Worm (Caenorhabditis elegans) whole organism, mixed stage, embryonic: Measurements from ENCODE around the gene sul-1.

ENCODE experiments used
- M03D4.4 ChIP-seq: sonication (generic microtip); optimal IDR thresholded peaks from 2 replicates; lab custom pipeline; 2017; ENCODE audit warnings: mild to moderate bottlenecking, missing genetic modification characterization, missing compliant biosample characterization
- bed-3 ChIP-seq: fragments of 200-800 bp; sonication (Bioruptor generic); optimal IDR thresholded peaks from 3 replicates; lab custom pipeline; 2018; ENCODE audit warnings: mild to moderate bottlenecking, missing genetic modification characterization, moderate library complexity, missing compliant biosample characterization
- blmp-1 ChIP-seq: fragments of 150-350 bp; optimal IDR thresholded peaks from 2 replicates; lab custom pipeline; 2014; ENCODE audit warnings: missing biosample characterization, missing genetic modification characterization
- ceh-39 ChIP-seq: fragments of 150-350 bp; optimal IDR thresholded peaks from 2 replicates; lab custom pipeline; 2014; ENCODE audit warnings: missing biosample characterization, missing genetic modification characterization
- ceh-43 ChIP-seq: fragments of 200-800 bp; sonication (Bioruptor generic); optimal IDR thresholded peaks from 2 replicates; lab custom pipeline; 2018; ENCODE audit warnings: mild to moderate bottlenecking, missing genetic modification characterization, moderate library complexity, missing compliant biosample characterization
- ces-1 ChIP-seq: fragments of 150-350 bp; optimal IDR thresholded peaks from 2 replicates; lab custom pipeline; 2014; ENCODE audit warnings: missing biosample characterization, missing genetic modification reagents, missing genetic modification characterization
- cnd-1 ChIP-seq: fragments of 200-800 bp; sonication (Bioruptor generic); optimal IDR thresholded peaks from 2 replicates; lab custom pipeline; 2018; ENCODE audit warnings: mild to moderate bottlenecking, missing genetic modification characterization, missing compliant biosample characterization
- drap-1 ChIP-seq: fragments of 200-800 bp; sonication (Bioruptor generic); optimal IDR thresholded peaks from 3 replicates; lab custom pipeline; 2018; ENCODE audit warnings: mild to moderate bottlenecking, missing genetic modification characterization, missing compliant biosample characterization
- elt-1 ChIP-seq: sonication (generic microtip); optimal IDR thresholded peaks from 2 replicates; lab custom pipeline; 2017; ENCODE audit warnings: missing genetic modification characterization, mild to moderate bottlenecking, missing compliant biosample characterization, antibody characterized with exemption, moderate library complexity, borderline replicate concordance; ENCODE audit not compliant: insufficient read depth
- elt-3 ChIP-seq: fragments of 150-350 bp; optimal IDR thresholded peaks from 2 replicates; lab custom pipeline; 2014; ENCODE audit warnings: missing biosample characterization, missing genetic modification characterization
- flh-1 ChIP-seq: fragments of 200-800 bp; sonication (Bioruptor generic); optimal IDR thresholded peaks from 2 replicates; lab custom pipeline; 2018; ENCODE audit warnings: mild to moderate bottlenecking, missing genetic modification characterization, moderate library complexity, missing compliant biosample characterization
- lin-13 ChIP-seq: fragments of 150-350 bp; optimal IDR thresholded peaks from 2 replicates; lab custom pipeline; 2014; ENCODE audit warnings: missing biosample characterization, missing genetic modification characterization
- lin-32 ChIP-seq: fragments of 200-800 bp; sonication (Bioruptor generic); optimal IDR thresholded peaks from 2 replicates; lab custom pipeline; 2018; ENCODE audit warnings: mild to moderate bottlenecking, missing genetic modification characterization, missing compliant biosample characterization
- lsy-2 ChIP-seq: fragments of 150-350 bp; optimal IDR thresholded peaks from 2 replicates; lab custom pipeline; 2014; ENCODE audit warnings: missing biosample characterization, missing genetic modification characterization
- mab-5 ChIP-seq: fragments of 150-350 bp; optimal IDR thresholded peaks from 2 replicates; lab custom pipeline; 2014; ENCODE audit warnings: missing biosample characterization, missing genetic modification characterization
- mep-1 ChIP-seq: fragments of 150-350 bp; optimal IDR thresholded peaks from 2 replicates; lab custom pipeline; 2017; ENCODE audit warnings: missing biosample characterization, missing genetic modification reagents, missing genetic modification characterization, inconsistent platforms
- mls-2 ChIP-seq: sonication (generic microtip); optimal IDR thresholded peaks from 2 replicates; lab custom pipeline; 2016; ENCODE audit warnings: mild to moderate bottlenecking, missing genetic modification characterization, moderate library complexity, missing compliant biosample characterization
- nhr-12 ChIP-seq: fragments of 150-350 bp; optimal IDR thresholded peaks from 2 replicates; lab custom pipeline; 2014; ENCODE audit warnings: missing biosample characterization, missing genetic modification characterization
- nhr-2 ChIP-seq: fragments of 150-350 bp; optimal IDR thresholded peaks from 2 replicates; lab custom pipeline; 2014; ENCODE audit warnings: missing biosample characterization, missing genetic modification characterization
- nhr-237 ChIP-seq: fragments of 150-350 bp; optimal IDR thresholded peaks from 2 replicates; lab custom pipeline; 2014; ENCODE audit warnings: missing biosample characterization, missing genetic modification characterization
- nhr-28 ChIP-seq: fragments of 150-350 bp; optimal IDR thresholded peaks from 2 replicates; lab custom pipeline; 2014; ENCODE audit warnings: missing biosample characterization, missing genetic modification characterization
- nhr-76 ChIP-seq: sonication (generic microtip); optimal IDR thresholded peaks from 2 replicates; lab custom pipeline; 2017; ENCODE audit warnings: missing biosample characterization, missing genetic modification characterization
- sem-2 ChIP-seq: fragments of 200-800 bp; sonication (Bioruptor generic); optimal IDR thresholded peaks from 2 replicates; lab custom pipeline; 2018; ENCODE audit warnings: mild to moderate bottlenecking, missing genetic modification characterization, missing compliant biosample characterization
- snpc-4 ChIP-seq: fragments of 150-350 bp; optimal IDR thresholded peaks from 2 replicates; lab custom pipeline; 2014; ENCODE audit warnings: missing biosample characterization, missing genetic modification characterization
- sptf-1 ChIP-seq: sonication (generic microtip); optimal IDR thresholded peaks from 2 replicates; lab custom pipeline; 2017; ENCODE audit warnings: mild to moderate bottlenecking, missing genetic modification characterization, moderate library complexity, missing compliant biosample characterization
- tbx-8 ChIP-seq: fragments of 200-800 bp; sonication (Bioruptor generic); optimal IDR thresholded peaks from 2 replicates; lab custom pipeline; 2018; ENCODE audit warnings: mild to moderate bottlenecking, missing genetic modification characterization, moderate library complexity, missing compliant biosample characterization
- unc-120 ChIP-seq: sonication (generic microtip); optimal IDR thresholded peaks from 2 replicates; lab custom pipeline; 2017; ENCODE audit warnings: missing genetic modification characterization, missing compliant biosample characterization; ENCODE audit not compliant: poor library complexity, severe bottlenecking
- unc-39 ChIP-seq: fragments of 150-350 bp; optimal IDR thresholded peaks from 2 replicates; lab custom pipeline; 2014; ENCODE audit warnings: missing biosample characterization, missing genetic modification characterization
- zip-8 ChIP-seq: fragments of 150-350 bp; optimal IDR thresholded peaks from 2 replicates; lab custom pipeline; 2014; ENCODE audit warnings: missing biosample characterization, missing genetic modification characterization
- ztf-11 ChIP-seq: fragments of 150-350 bp; optimal IDR thresholded peaks from 2 replicates; lab custom pipeline; 2014; ENCODE audit warnings: missing biosample characterization, missing genetic modification characterization

The sul-1 gene

ce11 chrX:3289183-3289582, 18.5 kb upstream of the sul-1 start, which contains the start of gene K09C4.4:
K09C4.4 (plus strand) TSS chrX:3289483.
- TF ChIP-seq flh-1 = no peak
- TF ChIP-seq ceh-39 (tag; lab: Kevin White, UChicago) = no peak
- TF ChIP-seq mep-1 (tag; lab: Kevin White, UChicago) = no peak
- TF ChIP-seq bed-3 (GFP tag; lab: Kevin White, UChicago) = no peak
- no peak for TF ChIP-seq lin-32

- TF ChIP-seq snpc-4 (tag; lab: Kevin White, UChicago) (no peak), lsy-2 (tag; lab: Kevin White, UChicago) (no peak), nhr-237 (no peak), sem-2 (GFP tag; lab: Kevin White, UChicago) (no peak), nhr-12 (tag; lab: Kevin White, UChicago) (no peak), lin-13 (no peak), nhr-2 (tag; lab: Kevin White, UChicago) (no peak), bed-3 (GFP tag; lab: Kevin White, UChicago) (no peak), elt-3 (no peak), nhr-76 (tag; lab: Kevin White, UChicago) (no peak)
Measured at ce11 chrX:3285448-3285847, 14.7 kb upstream of the sul-1 start.

ce11 chrX:3284967-3285366, 14.3 kb upstream of the sul-1 start:
- TF ChIP-seq elt-1 (tag; lab: Kevin White, UChicago) = no peak
- TF ChIP-seq ztf-11 (tag; lab: Kevin White, UChicago) = no peak
- no peak for TF ChIP-seq nhr-12 (tag; lab: Kevin White, UChicago)
- no peak for TF ChIP-seq unc-39 (tag; lab: Kevin White, UChicago)
- no peak for TF ChIP-seq lin-32
- TF ChIP-seq nhr-237 = no peak
- no peak for TF ChIP-seq M03D4.4 (tag; lab: Kevin White, UChicago)

- TF ChIP-seq tbx-8 = no peak
- no peak for TF ChIP-seq nhr-12 (tag; lab: Kevin White, UChicago)
- no peak for TF ChIP-seq ceh-39 (tag; lab: Kevin White, UChicago)
- no peak for TF ChIP-seq sptf-1 (tag; lab: Kevin White, UChicago)
Measured at ce11 chrX:3283189-3283588, 12.5 kb upstream of the sul-1 start.

ce11 chrX:3282306-3282705, 11.6 kb upstream of the sul-1 start, which contains the start of gene K09C4.5:
K09C4.5 (plus strand) TSS chrX:3282631.
- no peak for TF ChIP-seq sem-2 (GFP tag; lab: Kevin White, UChicago)
- TF ChIP-seq tbx-8 = no peak
- TF ChIP-seq nhr-237 = no peak
- no peak for TF ChIP-seq ces-1 (GFP tag; lab: Kevin White, UChicago)
- TF ChIP-seq lin-32 = no peak
- TF ChIP-seq lin-13 = no peak
- TF ChIP-seq sptf-1 (tag; lab: Kevin White, UChicago) = no peak
- TF ChIP-seq ceh-43 (GFP tag; lab: Kevin White, UChicago) = no peak
- no peak for TF ChIP-seq nhr-28 (tag; lab: Kevin White, UChicago)
- no peak for TF ChIP-seq blmp-1
- TF ChIP-seq unc-120 (tag; lab: Kevin White, UChicago) = no peak
- no peak for TF ChIP-seq mep-1 (tag; lab: Kevin White, UChicago)
- TF ChIP-seq cnd-1 = no peak
- no peak for TF ChIP-seq nhr-12 (tag; lab: Kevin White, UChicago)
- no peak for TF ChIP-seq nhr-76 (tag; lab: Kevin White, UChicago)
- TF ChIP-seq lsy-2 (tag; lab: Kevin White, UChicago) = no peak
- TF ChIP-seq zip-8 (tag; lab: Kevin White, UChicago) = no peak
- TF ChIP-seq, all 35 proteins: peak for 0

- TF ChIP-seq cnd-1 (no peak), nhr-76 (tag; lab: Kevin White, UChicago) (no peak), nhr-2 (tag; lab: Kevin White, UChicago) (no peak), unc-39 (tag; lab: Kevin White, UChicago) (no peak), ceh-39 (tag; lab: Kevin White, UChicago) (no peak), flh-1 (no peak), mls-2 (tag; lab: Kevin White, UChicago) (no peak), mab-5 (tag; lab: Kevin White, UChicago) (no peak), bed-3 (GFP tag; lab: Kevin White, UChicago) (no peak), drap-1 (no peak), snpc-4 (tag; lab: Kevin White, UChicago) (no peak), M03D4.4 (tag; lab: Kevin White, UChicago) (no peak), nhr-12 (tag; lab: Kevin White, UChicago) (no peak), blmp-1 (no peak), unc-120 (tag; lab: Kevin White, UChicago) (no peak), elt-1 (tag; lab: Kevin White, UChicago) (no peak), lin-32 (no peak), ceh-43 (GFP tag; lab: Kevin White, UChicago) (no peak)
- TF ChIP-seq, all 35 proteins: peak for 0
Measured at ce11 chrX:3280130-3280529, 9.4 kb upstream of the sul-1 start, which contains the start of gene K09C4.10. K09C4.10 (minus strand) TSS chrX:3280230.
